Worm (Caenorhabditis elegans) whole organism, L3 larva: ENCODE results near the gene K09H11.9.

ENCODE experiments used
- ZK546.5 ChIP-seq: sonication (generic microtip); optimal IDR thresholded peaks from 2 replicates; lab custom pipeline; 2017; ENCODE audit warnings: missing biosample characterization, missing genetic modification characterization
- aly-2 ChIP-seq: fragments of 150-350 bp; optimal IDR thresholded peaks from 2 replicates; lab custom pipeline; 2014; ENCODE audit warnings: missing biosample characterization, missing genetic modification characterization
- ceh-28 ChIP-seq: fragments of 150-350 bp; optimal IDR thresholded peaks from 2 replicates; lab custom pipeline; 2014; ENCODE audit warnings: missing biosample characterization, missing genetic modification reagents, missing genetic modification characterization
- ceh-82 ChIP-seq: fragments of 150-350 bp; optimal IDR thresholded peaks from 2 replicates; lab custom pipeline; 2014; ENCODE audit warnings: missing biosample characterization, missing genetic modification characterization
- daf-12 ChIP-seq: fragments of 150-350 bp; optimal IDR thresholded peaks from 2 replicates; lab custom pipeline; 2014; ENCODE audit warnings: missing biosample characterization, missing genetic modification reagents, missing genetic modification characterization
- egl-27 ChIP-seq: sonication (generic microtip); optimal IDR thresholded peaks from 4 replicates; lab custom pipeline; 2017; ENCODE audit warnings: missing biosample characterization, missing genetic modification reagents, missing genetic modification characterization
- egl-5 ChIP-seq: fragments of 150-350 bp; optimal IDR thresholded peaks from 2 replicates; lab custom pipeline; 2017; ENCODE audit warnings: missing biosample characterization, missing genetic modification reagents, missing genetic modification characterization, inconsistent platforms
- elt-1 ChIP-seq: fragments of 150-350 bp; optimal IDR thresholded peaks from 2 replicates; lab custom pipeline; 2014; ENCODE audit warnings: missing biosample characterization, missing genetic modification characterization
- elt-2 ChIP-seq: sonication (generic microtip); optimal IDR thresholded peaks from 2 replicates; lab custom pipeline; 2016; ENCODE audit warnings: missing genetic modification reagents, mild to moderate bottlenecking, missing genetic modification characterization, missing compliant biosample characterization
- elt-3 ChIP-seq, 3 experiments: fragments of 150-350 bp in 1 of 3; sonication (generic microtip) in 2 of 3; optimal IDR thresholded peaks; 2 replicates in 2 of 3; 4 replicates in 1 of 3; lab custom pipeline; 2014 to 2017; ENCODE audit warnings: missing biosample characterization in 3 of 3, missing genetic modification characterization in 3 of 3
- eor-1 ChIP-seq, 2 experiments: fragments of 150-350 bp; optimal IDR thresholded peaks; 2 replicates each; lab custom pipeline; 2014 to 2018; ENCODE audit warnings: missing biosample characterization in 2 of 2, missing genetic modification characterization in 2 of 2
- fkh-10 ChIP-seq: sonication (generic microtip); optimal IDR thresholded peaks from 2 replicates; lab custom pipeline; 2017; ENCODE audit warnings: missing biosample characterization, missing genetic modification reagents, missing genetic modification characterization
- hmg-11 ChIP-seq: sonication (generic microtip); optimal IDR thresholded peaks from 2 replicates; lab custom pipeline; 2016; ENCODE audit warnings: missing genetic modification characterization, missing compliant biosample characterization
- lin-15B ChIP-seq: fragments of 150-350 bp; optimal IDR thresholded peaks from 2 replicates; lab custom pipeline; 2014; ENCODE audit warnings: missing biosample characterization, missing genetic modification characterization
- lin-39 ChIP-seq: fragments of 150-350 bp; optimal IDR thresholded peaks from 2 replicates; lab custom pipeline; 2018; ENCODE audit warnings: missing biosample characterization, missing genetic modification reagents, missing genetic modification characterization
- lsy-12 ChIP-seq: sonication (generic microtip); optimal IDR thresholded peaks from 2 replicates; lab custom pipeline; 2016; ENCODE audit warnings: mild to moderate bottlenecking, missing genetic modification characterization, missing compliant biosample characterization
- mml-1 ChIP-seq: fragments of 150-350 bp; sonication (generic microtip); optimal IDR thresholded peaks from 3 replicates; lab custom pipeline; 2014; ENCODE audit warnings: missing biosample characterization, missing genetic modification characterization
- nfya-1 ChIP-seq: sonication (generic microtip); optimal IDR thresholded peaks from 2 replicates; lab custom pipeline; 2017; ENCODE audit warnings: missing genetic modification characterization, mild to moderate bottlenecking, missing compliant biosample characterization, antibody characterized with exemption, moderate library complexity; ENCODE audit not compliant: insufficient read depth
- nhr-12 ChIP-seq: fragments of 150-350 bp; optimal IDR thresholded peaks from 2 replicates; lab custom pipeline; 2014; ENCODE audit warnings: missing biosample characterization, missing genetic modification characterization
- nhr-23 ChIP-seq: fragments of 150-350 bp; optimal IDR thresholded peaks from 2 replicates; lab custom pipeline; 2014; ENCODE audit warnings: missing biosample characterization, missing genetic modification reagents, missing genetic modification characterization
- nhr-237 ChIP-seq: fragments of 150-350 bp; optimal IDR thresholded peaks from 2 replicates; lab custom pipeline; 2014; ENCODE audit warnings: missing biosample characterization, missing genetic modification characterization
- nhr-25 ChIP-seq: sonication (generic microtip); optimal IDR thresholded peaks from 2 replicates; lab custom pipeline; 2017; ENCODE audit warnings: missing biosample characterization, missing genetic modification characterization
- nhr-28 ChIP-seq: fragments of 150-350 bp; optimal IDR thresholded peaks from 2 replicates; lab custom pipeline; 2014; ENCODE audit warnings: missing biosample characterization, missing genetic modification characterization
- nhr-43 ChIP-seq: sonication (generic microtip); optimal IDR thresholded peaks from 2 replicates; lab custom pipeline; 2016; ENCODE audit warnings: mild to moderate bottlenecking, missing genetic modification characterization, missing compliant biosample characterization; ENCODE audit not compliant: poor library complexity, severe bottlenecking
- nhr-67 ChIP-seq: fragments of 150-350 bp; optimal IDR thresholded peaks from 2 replicates; lab custom pipeline; 2014; ENCODE audit warnings: missing biosample characterization, missing genetic modification characterization
- nhr-76 ChIP-seq: fragments of 150-350 bp; sonication (generic microtip); optimal IDR thresholded peaks from 5 replicates; lab custom pipeline; 2014; ENCODE audit warnings: missing biosample characterization, missing genetic modification characterization
- nhr-77 ChIP-seq: fragments of 150-350 bp; optimal IDR thresholded peaks from 2 replicates; lab custom pipeline; 2014; ENCODE audit warnings: missing biosample characterization, missing genetic modification characterization
- pha-4 ChIP-seq: fragments of 150-350 bp; optimal IDR thresholded peaks from 2 replicates; lab custom pipeline; 2014; ENCODE audit warnings: missing biosample characterization, missing genetic modification reagents, missing genetic modification characterization
- sea-2 ChIP-seq: fragments of 150-350 bp; sonication (generic microtip); optimal IDR thresholded peaks from 4 replicates; lab custom pipeline; 2014; ENCODE audit warnings: missing biosample characterization, missing genetic modification reagents, missing genetic modification characterization
- skn-1 ChIP-seq: fragments of 150-350 bp; optimal IDR thresholded peaks from 2 replicates; lab custom pipeline; 2014; ENCODE audit warnings: missing biosample characterization, missing genetic modification characterization
- snpc-4 ChIP-seq: fragments of 150-350 bp; optimal IDR thresholded peaks from 2 replicates; lab custom pipeline; 2014; ENCODE audit warnings: missing biosample characterization, missing genetic modification characterization
- tbx-2 ChIP-seq: sonication (generic microtip); optimal IDR thresholded peaks from 2 replicates; lab custom pipeline; 2016; ENCODE audit warnings: mild to moderate bottlenecking, missing genetic modification characterization, missing compliant biosample characterization
- unc-62 ChIP-seq: fragments of 150-350 bp; sonication (generic microtip); optimal IDR thresholded peaks from 4 replicates; lab custom pipeline; 2014; ENCODE audit warnings: missing biosample characterization, missing genetic modification reagents, missing genetic modification characterization
- zag-1 ChIP-seq: fragments of 150-350 bp; optimal IDR thresholded peaks from 2 replicates; lab custom pipeline; 2014; ENCODE audit warnings: missing biosample characterization, missing genetic modification characterization
- ztf-11 ChIP-seq: fragments of 150-350 bp; optimal IDR thresholded peaks from 2 replicates; lab custom pipeline; 2014; ENCODE audit warnings: missing biosample characterization, missing genetic modification characterization
- ztf-4 ChIP-seq: fragments of 150-350 bp; optimal IDR thresholded peaks from 2 replicates; lab custom pipeline; 2014; ENCODE audit warnings: missing biosample characterization, missing genetic modification characterization

K09H11.9 gene

DNA sequence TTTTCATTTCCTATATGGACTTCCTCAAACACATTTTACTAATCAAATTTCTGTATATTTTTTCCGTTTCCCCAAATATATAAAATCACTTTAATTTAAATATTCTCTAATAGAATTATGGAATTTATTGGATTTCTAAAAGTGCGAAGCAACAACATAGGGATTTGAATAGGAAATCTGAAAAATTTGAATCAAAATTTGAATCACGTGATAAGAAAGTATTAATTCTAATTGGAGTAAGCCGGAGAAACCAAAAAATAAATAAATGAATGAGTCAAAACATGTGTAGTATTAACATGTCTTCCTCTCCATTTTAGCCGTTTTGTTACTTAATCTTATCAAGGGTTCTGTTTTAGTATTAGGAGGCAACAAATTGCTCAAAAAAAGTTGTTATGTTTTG lies 24.8 kb upstream of the K09H11.9 start:
- TF ChIP-seq ztf-11 (no peak), hmg-11 (tag; lab: Kevin White, UChicago) (no peak), pha-4 (tag; lab: Kevin White, UChicago) (no peak), elt-1 (tag; lab: Kevin White, UChicago) (no peak), egl-5 (tag; lab: Kevin White, UChicago) (no peak), elt-2 (tag; lab: Kevin White, UChicago) (no peak), nhr-67 (no peak)

DNA sequence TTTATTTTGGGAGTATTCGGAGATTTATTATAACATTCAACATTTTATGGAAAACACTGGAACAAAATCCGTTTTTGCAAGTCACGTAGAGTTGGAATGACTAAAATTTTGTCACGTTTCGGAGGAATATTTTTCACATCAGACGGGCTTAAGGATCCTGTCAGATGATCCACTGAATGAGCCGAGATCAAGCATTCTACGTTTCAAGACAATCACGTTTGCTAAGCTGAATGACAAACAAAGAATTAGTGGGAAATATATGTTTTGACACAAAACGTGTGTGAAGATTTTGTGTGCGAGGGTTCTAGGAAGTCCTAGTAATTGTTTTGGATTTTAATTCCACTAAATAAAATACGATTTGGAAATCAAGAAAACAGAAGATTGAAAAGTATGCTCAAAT lies 23.0 kb upstream of the K09H11.9 start:
- no peak for TF ChIP-seq nhr-12 (tag; lab: Kevin White, UChicago)
- TF ChIP-seq ztf-11 = no peak
- TF ChIP-seq fkh-10 (GFP tag; lab: Kevin White, UChicago) = no peak
- no peak for TF ChIP-seq tbx-2 (tag; lab: Kevin White, UChicago)
- TF ChIP-seq nhr-67 = no peak
- no peak for TF ChIP-seq nhr-76 (tag; lab: Kevin White, UChicago)
- TF ChIP-seq lsy-12 (tag; lab: Kevin White, UChicago) = no peak
- no peak for TF ChIP-seq eor-1 (tag; optimal IDR thresholded peaks at IDR 0.05; lab: Kevin White, UChicago)
- TF ChIP-seq skn-1 (tag; lab: Kevin White, UChicago) = no peak
- TF ChIP-seq egl-5 (tag; lab: Kevin White, UChicago) = no peak
- no peak for TF ChIP-seq unc-62
- TF ChIP-seq snpc-4 (tag; lab: Kevin White, UChicago) = no peak
- TF ChIP-seq ceh-82 = no peak
- no peak for TF ChIP-seq ZK546.5 (tag; lab: Kevin White, UChicago)
- TF ChIP-seq nhr-23 = no peak
- no peak for TF ChIP-seq aly-2 (tag; lab: Kevin White, UChicago)
- TF ChIP-seq ztf-4 (tag; lab: Kevin White, UChicago) = no peak
- no peak for TF ChIP-seq mml-1 (tag; lab: Kevin White, UChicago)
- TF ChIP-seq, all 47 proteins: peak for 0

DNA sequence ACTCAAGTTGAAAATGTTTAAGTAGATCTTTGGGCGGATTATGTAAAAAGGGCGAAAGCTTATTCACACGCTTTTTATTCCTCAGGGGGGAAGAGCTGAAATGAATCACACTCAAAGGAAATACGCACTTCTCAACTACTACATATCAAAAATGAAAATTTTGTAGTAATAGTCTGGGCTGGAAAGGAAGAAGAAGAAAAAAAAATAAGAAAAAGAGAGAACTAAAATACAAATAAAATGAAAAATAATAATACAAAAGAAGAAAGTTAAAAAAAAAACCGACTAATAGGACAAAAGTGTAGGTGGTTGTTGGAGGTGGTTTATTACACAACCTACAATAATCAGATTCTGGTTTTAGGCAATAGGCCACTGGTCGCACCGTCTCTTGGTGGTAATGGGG lies 19.7 kb upstream of the K09H11.9 start, which contains the start of gene K09H11.6:
K09H11.6 (minus strand) TSS at position 101 of the 400 bp plus-strand sequence.
- TF ChIP-seq snpc-4 (tag; lab: Kevin White, UChicago) = no peak
- peak; percentile 4 for TF ChIP-seq nfya-1 (tag; lab: Kevin White, UChicago)
- TF ChIP-seq lin-15B (tag; lab: Kevin White, UChicago) = no peak
- TF ChIP-seq unc-62 = no peak
- TF ChIP-seq nhr-25 = no peak
- TF ChIP-seq, all 47 proteins: peak for 1

DNA sequence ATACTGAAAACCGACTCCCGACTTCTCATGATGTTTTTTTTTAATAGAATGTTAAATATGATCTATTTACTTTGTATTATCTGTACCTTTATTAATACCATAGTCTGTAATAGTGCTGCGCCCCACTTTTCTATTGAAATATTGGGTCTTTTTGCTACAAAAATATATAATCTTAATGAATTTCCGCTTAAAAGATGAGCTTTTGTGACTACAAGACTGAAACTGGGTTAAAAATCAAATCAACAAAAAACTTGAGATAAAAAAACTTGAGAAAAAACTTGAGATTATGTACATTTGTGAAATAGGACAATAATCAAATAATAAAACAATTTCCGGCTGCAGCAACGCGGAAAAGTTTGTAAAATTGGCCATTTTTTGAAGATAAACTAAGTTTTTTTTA lies 14.4 kb upstream of the K09H11.9 start, which contains the start of gene K09H11.15:
K09H11.15 (minus strand) TSS at position 101 of the 400 bp plus-strand sequence.
- TF ChIP-seq nhr-28 (tag; lab: Kevin White, UChicago) (no peak), lin-39 (tag; lab: Kevin White, UChicago) (no peak), egl-27 (tag; lab: Kevin White, UChicago) (no peak), nhr-237 (tag; lab: Kevin White, UChicago) (no peak), nhr-67 (no peak), skn-1 (tag; lab: Kevin White, UChicago) (no peak), mml-1 (tag; lab: Kevin White, UChicago) (no peak), daf-12 (no peak), elt-3 (tag; optimal IDR thresholded peaks at IDR 0.05; lab: Kevin White, UChicago) (no peak), elt-1 (tag; lab: Kevin White, UChicago) (no peak), unc-62 (no peak), nhr-77 (tag; lab: Kevin White, UChicago) (no peak), nhr-76 (tag; lab: Kevin White, UChicago) (no peak)

DNA sequence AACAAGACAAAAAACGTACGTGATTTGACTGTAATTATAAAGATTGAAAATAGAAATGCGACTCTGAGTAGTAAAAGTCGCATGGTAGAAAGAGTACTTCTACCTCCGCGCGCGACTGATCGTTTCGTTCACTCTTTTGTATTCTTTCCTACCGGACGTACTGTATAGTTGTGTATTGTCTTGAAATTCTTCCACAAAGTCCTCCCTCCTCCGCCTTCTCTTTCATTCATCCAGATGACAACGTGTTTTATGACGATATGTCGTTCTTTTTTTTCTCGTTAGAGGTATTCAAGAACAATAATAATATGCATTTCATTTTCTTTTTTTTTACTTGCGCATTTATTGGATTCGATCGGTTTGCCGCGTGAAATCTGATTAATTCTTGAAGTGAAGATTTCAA lies 10.1 kb upstream of the K09H11.9 start, which contains the start of gene K09H11.4:
K09H11.4 (minus strand) TSS at position 101 of the 400 bp plus-strand sequence.
- no peak for TF ChIP-seq nhr-76 (tag; lab: Kevin White, UChicago)
- TF ChIP-seq elt-3 (tag; optimal IDR thresholded peaks at IDR 0.05; lab: Kevin White, UChicago) = no peak
- no peak for TF ChIP-seq nhr-43 (tag; lab: Kevin White, UChicago)
- TF ChIP-seq lin-15B (tag; lab: Kevin White, UChicago) = no peak
- no peak for TF ChIP-seq snpc-4 (tag; lab: Kevin White, UChicago)
- no peak for TF ChIP-seq daf-12
- no peak for TF ChIP-seq sea-2
- TF ChIP-seq nhr-77 (tag; lab: Kevin White, UChicago) = no peak
- no peak for TF ChIP-seq tbx-2 (tag; lab: Kevin White, UChicago)
- TF ChIP-seq skn-1 (tag; lab: Kevin White, UChicago) = no peak
- no peak for TF ChIP-seq zag-1 (tag; lab: Kevin White, UChicago)
- no peak for TF ChIP-seq aly-2 (tag; lab: Kevin White, UChicago)
- TF ChIP-seq egl-5 (tag; lab: Kevin White, UChicago) = no peak
- no peak for TF ChIP-seq ztf-4 (tag; lab: Kevin White, UChicago)
- no peak for TF ChIP-seq ceh-28 (tag; lab: Kevin White, UChicago)
- TF ChIP-seq elt-1 (tag; lab: Kevin White, UChicago) = no peak
- TF ChIP-seq, all 47 proteins: peak for 0
